Worm (Caenorhabditis elegans): ENCODE data around the gene D1086.18.
A peak's percentile ranks its signal among the peaks of the same experiment; 100 is the strongest.

The D1086.18 gene

ce11 chrV:14092403-14092802 lies 6.7 kb downstream of the D1086.18 start, which contains the start of gene D1086.3:
TSS of gene D1086.3 (plus strand) at chrV:14092792.
- TF ChIP-seq lin-15B (tag; optimal IDR thresholded peaks at IDR 0.05): peak; percentile 8
- peak; percentile 97 for TF ChIP-seq snpc-4 (tag; optimal IDR thresholded peaks at IDR 0.05)
- no peak for TF ChIP-seq eor-1 (tag; optimal IDR thresholded peaks at IDR 0.05)
- peak; percentile 67 for TF ChIP-seq pqm-1 (tag; optimal IDR thresholded peaks at IDR 0.05)
- no peak for TF ChIP-seq mdl-1 (tag; optimal IDR thresholded peaks at IDR 0.05)
- peak; percentile 59 for TF ChIP-seq nhr-43 (tag; optimal IDR thresholded peaks at IDR 0.05; ENCODE audit: poor library complexity, severe bottlenecking)
- peak; percentile 20 for TF ChIP-seq R02D3.7 (tag; optimal IDR thresholded peaks at IDR 0.05)
- peak; percentile 54 for TF ChIP-seq nhr-25 (tag; optimal IDR thresholded peaks at IDR 0.05)
- peak; percentile 29 for TF ChIP-seq nfya-1 (tag; optimal IDR thresholded peaks at IDR 0.05; ENCODE audit: insufficient read depth)
- peak; percentile 90 for TF ChIP-seq ama-1 (optimal IDR thresholded peaks at IDR 0.05)
- no peak for TF ChIP-seq ceh-82 (tag; optimal IDR thresholded peaks at IDR 0.05)
- TF ChIP-seq lsy-12 (tag; optimal IDR thresholded peaks at IDR 0.05): no peak
- no peak for TF ChIP-seq zag-1 (tag; optimal IDR thresholded peaks at IDR 0.05)
- no peak for TF ChIP-seq nhr-77 (tag; optimal IDR thresholded peaks at IDR 0.05)
- peak; percentile 12 for TF ChIP-seq elt-2 (tag; optimal IDR thresholded peaks at IDR 0.05)
- TF ChIP-seq lin-39 (tag; optimal IDR thresholded peaks at IDR 0.05): no peak
- TF ChIP-seq hmg-11 (tag; optimal IDR thresholded peaks at IDR 0.05): no peak

ce11 chrV:14093805-14094204 lies 8.1 kb downstream of the D1086.18 start, which contains the start of gene D1086.8:
TSS of gene D1086.8 (plus strand) at chrV:14094105.
- no peak for TF ChIP-seq nhr-23 (tag; optimal IDR thresholded peaks at IDR 0.05)
- TF ChIP-seq nhr-237 (tag; optimal IDR thresholded peaks at IDR 0.05): no peak
- no peak for TF ChIP-seq lsy-12 (tag; optimal IDR thresholded peaks at IDR 0.05)
- TF ChIP-seq unc-39 (tag; optimal IDR thresholded peaks at IDR 0.05): no peak
- no peak for TF ChIP-seq hmg-11 (tag; optimal IDR thresholded peaks at IDR 0.05)
- no peak for TF ChIP-seq unc-62 (GFP tag; optimal IDR thresholded peaks at IDR 0.05)
- peak; percentile 8 for TF ChIP-seq nfya-1 (tag; optimal IDR thresholded peaks at IDR 0.05; ENCODE audit: insufficient read depth)
- no peak for TF ChIP-seq R02D3.7 (tag; optimal IDR thresholded peaks at IDR 0.05)
- no peak for TF ChIP-seq ceh-9 (tag; optimal IDR thresholded peaks at IDR 0.05)
- no peak for TF ChIP-seq snpc-4 (tag; optimal IDR thresholded peaks at IDR 0.05)
- peak; percentile 44 for TF ChIP-seq egl-5 (tag; optimal IDR thresholded peaks at IDR 0.05)
- TF ChIP-seq elt-3 (tag; optimal IDR thresholded peaks at IDR 0.05): no peak
- no peak for TF ChIP-seq eor-1 (tag; optimal IDR thresholded peaks at IDR 0.05)
- TF ChIP-seq ceh-16 (tag; optimal IDR thresholded peaks at IDR 0.05): no peak
- TF ChIP-seq daf-12 (tag; optimal IDR thresholded peaks at IDR 0.05): no peak
- no peak for TF ChIP-seq ceh-28 (tag; optimal IDR thresholded peaks at IDR 0.05)
- TF ChIP-seq elt-1 (tag; optimal IDR thresholded peaks at IDR 0.05): no peak
- no peak for TF ChIP-seq nhr-25 (tag; optimal IDR thresholded peaks at IDR 0.05)

- TF ChIP-seq nhr-76 (tag; optimal IDR thresholded peaks at IDR 0.05) (no peak), fkh-10 (GFP tag; optimal IDR thresholded peaks at IDR 0.05) (no peak), nhr-23 (tag; optimal IDR thresholded peaks at IDR 0.05) (no peak), aly-2 (tag; optimal IDR thresholded peaks at IDR 0.05) (no peak), hmg-11 (tag; optimal IDR thresholded peaks at IDR 0.05) (no peak), jun-1 (tag; optimal IDR thresholded peaks at IDR 0.05) (no peak), nhr-11 (tag; optimal IDR thresholded peaks at IDR 0.05) (no peak), nhr-237 (tag; optimal IDR thresholded peaks at IDR 0.05) (no peak), pqm-1 (tag; optimal IDR thresholded peaks at IDR 0.05) (no peak)
These were observed 8.9 kb downstream of the D1086.18 start for ce11 chrV:14094546-14094945.

- TF ChIP-seq nhr-237 (tag; optimal IDR thresholded peaks at IDR 0.05) (no peak), sea-2 (GFP tag; optimal IDR thresholded peaks at IDR 0.05) (no peak), ama-1 (optimal IDR thresholded peaks at IDR 0.05) (no peak), elt-1 (tag; optimal IDR thresholded peaks at IDR 0.05) (no peak), elt-3 (tag; optimal IDR thresholded peaks at IDR 0.05) (no peak), tbx-2 (tag; optimal IDR thresholded peaks at IDR 0.05) (no peak), nhr-67 (tag; optimal IDR thresholded peaks at IDR 0.05) (no peak), aly-2 (tag; optimal IDR thresholded peaks at IDR 0.05) (no peak), nhr-25 (tag; optimal IDR thresholded peaks at IDR 0.05) (peak; percentile 56), nhr-12 (tag; optimal IDR thresholded peaks at IDR 0.05) (no peak), eor-1 (tag; optimal IDR thresholded peaks at IDR 0.05) (no peak), nhr-43 (tag; optimal IDR thresholded peaks at IDR 0.05; ENCODE audit: poor library complexity, severe bottlenecking) (peak; percentile 32), nhr-23 (tag; optimal IDR thresholded peaks at IDR 0.05) (peak; percentile 78), nhr-77 (tag; optimal IDR thresholded peaks at IDR 0.05) (no peak), unc-39 (tag; optimal IDR thresholded peaks at IDR 0.05) (no peak), nhr-76 (tag; optimal IDR thresholded peaks at IDR 0.05) (no peak)
These were observed 9.3 kb downstream of the D1086.18 start for ce11 chrV:14094953-14095352.
